Worm (Caenorhabditis elegans): ENCODE measurements around the gene C02F5.3.

DNA sequence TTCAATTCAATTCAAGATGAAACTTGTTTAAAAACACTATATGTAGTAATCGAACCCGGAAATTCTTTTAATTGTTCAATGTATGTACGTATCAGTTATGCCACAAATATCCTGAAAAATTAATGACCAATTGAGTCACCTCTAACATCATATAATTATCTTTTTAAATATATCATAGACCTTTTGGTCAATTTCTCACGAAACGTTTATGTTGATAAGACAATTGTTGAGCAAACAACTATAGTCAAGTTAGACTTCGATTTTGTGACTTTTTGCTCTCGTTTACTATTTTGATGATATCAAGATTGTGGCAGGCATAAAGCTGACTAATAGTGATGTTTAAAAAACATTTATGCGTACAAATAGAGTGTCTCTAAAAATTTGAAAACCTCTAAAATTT, 5.4 kb upstream of the C02F5.3 start:
- no peak for TF ChIP-seq daf-12 (tag; optimal IDR thresholded peaks at IDR 0.05)
- no peak for TF ChIP-seq nhr-237 (tag; optimal IDR thresholded peaks at IDR 0.05)
- no peak for TF ChIP-seq ztf-11 (tag; optimal IDR thresholded peaks at IDR 0.05)
- no peak for TF ChIP-seq T26A8.4 (GFP tag; IDR thresholded peaks at IDR 0.05)
- TF ChIP-seq mdl-1 (tag; optimal IDR thresholded peaks at IDR 0.05): no peak
- TF ChIP-seq lir-3 (tag; optimal IDR thresholded peaks at IDR 0.05): no peak
- TF ChIP-seq snpc-4 (tag; optimal IDR thresholded peaks at IDR 0.05): no peak
- no peak for TF ChIP-seq D1046.2 (GFP tag; IDR thresholded peaks at IDR 0.05)
- no peak for TF ChIP-seq nhr-111 (GFP tag; optimal IDR thresholded peaks at IDR 0.05)
- no peak for TF ChIP-seq pha-4 (GFP tag; IDR thresholded peaks at IDR 0.05)
- no peak for TF ChIP-seq pha-4 (tag; optimal IDR thresholded peaks at IDR 0.05)
- TF ChIP-seq nhr-11 (tag; optimal IDR thresholded peaks at IDR 0.05): no peak
- TF ChIP-seq ZK546.5 (tag; optimal IDR thresholded peaks at IDR 0.05): no peak
- TF ChIP-seq ama-1 (optimal IDR thresholded peaks at IDR 0.05): no peak
- no peak for TF ChIP-seq egl-43 (GFP tag; IDR thresholded peaks at IDR 0.05)

Measured in whole organism, L4 larva.